Worm (Caenorhabditis elegans) whole organism, dauer: ENCODE measurements around the gene bath-44.
"Not testable (repeated sequence)": the region's sequence is repeated elsewhere in the genome, so short reads cannot be mapped to it uniquely, and the experiment has no call there.

Experiments used
- unc-62 ChIP-seq: sonication (generic microtip); optimal IDR thresholded peaks from 2 replicates; lab custom pipeline; 2017; ENCODE audit warnings: missing biosample characterization, missing genetic modification reagents, missing genetic modification characterization

Gene bath-44

ce11 chrII:7419563-7419962 lies 24.8 kb downstream of the bath-44 start:
- TF ChIP-seq unc-62 (GFP tag; lab: Kevin White, UChicago) = no peak

ce11 chrII:7420157-7420556 lies 25.4 kb downstream of the bath-44 start:
- no peak for TF ChIP-seq unc-62 (GFP tag; lab: Kevin White, UChicago)

- no peak for TF ChIP-seq unc-62 (GFP tag; lab: Kevin White, UChicago)
These were observed 26.1 kb downstream of the bath-44 start for ce11 chrII:7420796-7421386.

DNA sequence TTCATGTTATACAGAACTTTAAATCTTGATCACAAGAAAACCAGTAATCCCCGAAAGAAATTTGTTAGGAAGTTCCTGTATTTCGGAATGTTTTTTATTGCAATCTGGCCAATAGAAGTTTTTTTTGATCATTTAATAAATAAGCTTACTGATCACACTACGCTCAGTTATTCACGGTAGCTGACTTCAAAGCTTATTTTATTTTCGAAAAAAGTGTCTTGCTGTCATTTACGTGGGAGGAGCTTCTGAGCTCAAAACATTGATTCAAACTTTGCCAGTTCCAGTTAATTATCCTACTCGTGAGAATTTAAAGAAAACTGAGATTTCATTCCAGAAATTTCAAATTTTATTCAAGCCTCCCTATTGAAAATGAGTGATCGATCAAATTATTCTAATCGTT lies 37.6 kb downstream of the bath-44 start, which contains the start of gene srd-54:
TSS of gene srd-54 (plus strand) at position 301 of the 400 bp plus-strand sequence.
- TF ChIP-seq unc-62 (GFP tag; lab: Kevin White, UChicago) = no peak

ce11 chrII:7434182-7434581 lies 39.4 kb downstream of the bath-44 start, which contains the start of gene kcc-3:
TSS of gene kcc-3 (minus strand) at chrII:7434282.
- TF ChIP-seq unc-62 (GFP tag; lab: Kevin White, UChicago) = no peak

ce11 chrII:7434958-7435357 lies 40.2 kb downstream of the bath-44 start, which contains the start of gene K02A2.1:
TSS of gene K02A2.1 (plus strand) at chrII:7435258.
- not testable (repeated sequence) for TF ChIP-seq unc-62 (GFP tag; lab: Kevin White, UChicago)
